Fruit fly (Drosophila melanogaster) whole organism, embryonic: ENCODE measurements around the gene Mon1.

Source experiments
- Antp ChIP-seq: fragments of 200-800 bp; sonication (Bioruptor generic); optimal IDR thresholded peaks from 3 replicates; lab custom pipeline; 2016; ENCODE audit warnings: missing biosample characterization, missing genetic modification characterization
- Atf-2 ChIP-seq: fragments of 200-800 bp; sonication (Bioruptor generic); optimal IDR thresholded peaks from 2 replicates; lab custom pipeline; 2016; ENCODE audit warnings: missing biosample characterization, missing genetic modification characterization
- CG11398 ChIP-seq: fragments of 200-800 bp; sonication (Bioruptor generic); optimal IDR thresholded peaks from 2 replicates; lab custom pipeline; 2016; ENCODE audit warnings: missing biosample characterization, missing genetic modification characterization
- CG12219 ChIP-seq: fragments of 200-800 bp; sonication (Bioruptor generic); optimal IDR thresholded peaks from 3 replicates; lab custom pipeline; 2018; ENCODE audit warnings: missing biosample characterization, mild to moderate bottlenecking, missing genetic modification characterization
- CG12299 ChIP-seq: fragments of 200-800 bp; sonication (Bioruptor generic); optimal IDR thresholded peaks from 2 replicates; lab custom pipeline; 2018; ENCODE audit warnings: missing biosample characterization, mild to moderate bottlenecking, missing genetic modification characterization
- CG14441 ChIP-seq: fragments of 200-800 bp; sonication (Bioruptor generic); IDR thresholded peaks from 2 replicates; pipeline ENCODE4 v1.3.6; 2022; ENCODE audit warnings: missing biosample characterization, missing genetic modification characterization
- CG15601 ChIP-seq: fragments of 200-800 bp; sonication (Bioruptor generic); optimal IDR thresholded peaks from 3 replicates; lab custom pipeline; 2019; ENCODE audit warnings: missing biosample characterization, mild to moderate bottlenecking, missing genetic modification characterization, moderate library complexity
- CG15696 ChIP-seq: fragments of 200-800 bp; sonication (Bioruptor generic); optimal IDR thresholded peaks from 2 replicates; lab custom pipeline; 2019; ENCODE audit warnings: missing biosample characterization, mild to moderate bottlenecking, missing genetic modification characterization, moderate library complexity
- CG16779 ChIP-seq: fragments of 200-800 bp; sonication (Bioruptor generic); IDR thresholded peaks from 2 replicates; pipeline ENCODE4 v1.3.6; 2022; ENCODE audit warnings: missing biosample characterization, missing genetic modification characterization
- CG17186 ChIP-seq: fragments of 200-800 bp; sonication (Bioruptor generic); optimal IDR thresholded peaks from 3 replicates; lab custom pipeline; 2017; ENCODE audit warnings: missing biosample characterization, missing genetic modification reagents, missing genetic modification characterization
- CG2129 ChIP-seq: fragments of 200-800 bp; sonication (Bioruptor generic); IDR thresholded peaks from 2 replicates; pipeline ENCODE4 v1.3.6; 2022; ENCODE audit warnings: missing biosample characterization, missing genetic modification characterization; ENCODE audit not compliant: partially characterized antibody
- CG2889 ChIP-seq: fragments of 200-800 bp; sonication (Bioruptor generic); IDR thresholded peaks from 3 replicates; pipeline ENCODE4 v1.3.6; 2022; ENCODE audit warnings: missing biosample characterization, missing genetic modification characterization
- CG30431 ChIP-seq: fragments of 200-800 bp; sonication (Bioruptor generic); optimal IDR thresholded peaks from 2 replicates; lab custom pipeline; 2017; ENCODE audit warnings: missing biosample characterization, missing genetic modification characterization
- CG31365 ChIP-seq: fragments of 200-800 bp; sonication (Bioruptor generic); optimal IDR thresholded peaks from 2 replicates; lab custom pipeline; 2018; ENCODE audit warnings: missing biosample characterization, mild to moderate bottlenecking, missing genetic modification characterization
- CG3847 ChIP-seq: fragments of 200-800 bp; sonication (Bioruptor generic); IDR thresholded peaks from 2 replicates; pipeline ENCODE4 v1.3.6; 2022; ENCODE audit warnings: missing biosample characterization, missing genetic modification characterization
- CG4424 ChIP-seq: fragments of 200-800 bp; sonication (Bioruptor generic); optimal IDR thresholded peaks from 3 replicates; lab custom pipeline; 2016; ENCODE audit warnings: missing biosample characterization, missing genetic modification characterization
- CG5180 ChIP-seq: fragments of 200-800 bp; sonication (Bioruptor generic); optimal IDR thresholded peaks from 3 replicates; lab custom pipeline; 2017; ENCODE audit warnings: missing biosample characterization, missing genetic modification characterization, mild to moderate bottlenecking, moderate library complexity, missing genetic modification reagents
- CG6254 ChIP-seq: fragments of 200-800 bp; sonication (Bioruptor generic); optimal IDR thresholded peaks from 3 replicates; lab custom pipeline; 2017; ENCODE audit warnings: mild to moderate bottlenecking, missing biosample characterization, missing genetic modification reagents, missing genetic modification characterization
- CG6791 ChIP-seq: fragments of 200-800 bp; sonication (Bioruptor generic); IDR thresholded peaks from 3 replicates; pipeline ENCODE4 v1.3.6; 2022; ENCODE audit warnings: missing biosample characterization, missing genetic modification characterization; ENCODE audit not compliant: partially characterized antibody
- CG7786 ChIP-seq: fragments of 200-800 bp; sonication (Bioruptor generic); optimal IDR thresholded peaks from 2 replicates; lab custom pipeline; 2016; ENCODE audit warnings: missing biosample characterization, missing genetic modification characterization
- CG8478 ChIP-seq: fragments of >200 bp; optimal IDR thresholded peaks from 2 replicates; lab custom pipeline; 2018
- CHES-1-like ChIP-seq: fragments of 200-800 bp; sonication (Bioruptor generic); optimal IDR thresholded peaks from 2 replicates; lab custom pipeline; 2016; ENCODE audit warnings: missing biosample characterization, missing genetic modification characterization
- D ChIP-seq, 2 experiments: fragments of 200-800 bp in 1 of 2; fragments of >200 bp in 1 of 2; sonication (Bioruptor generic) in 1 of 2; optimal IDR thresholded peaks; 2 replicates in 1 of 2; 3 replicates in 1 of 2; lab custom pipeline; 2017; ENCODE audit warnings: mild to moderate bottlenecking in 1 of 2, missing biosample characterization in 1 of 2, missing genetic modification characterization in 1 of 2, missing genetic modification reagents in 1 of 2
- D19A ChIP-seq: fragments of 200-800 bp; optimal IDR thresholded peaks from 3 replicates; lab custom pipeline; 2019; ENCODE audit warnings: missing biosample characterization, mild to moderate bottlenecking, missing genetic modification characterization, moderate library complexity
- Dip3 ChIP-seq: fragments of 200-800 bp; sonication (Bioruptor generic); optimal IDR thresholded peaks from 3 replicates; lab custom pipeline; 2016; ENCODE audit warnings: missing biosample characterization, missing genetic modification characterization
- HLH54F ChIP-seq: fragments of 200-800 bp; sonication (Bioruptor generic); optimal IDR thresholded peaks from 3 replicates; lab custom pipeline; 2016; ENCODE audit warnings: missing biosample characterization, missing genetic modification characterization
- HmgD ChIP-seq: fragments of 200-800 bp; sonication (Bioruptor generic); optimal IDR thresholded peaks from 3 replicates; lab custom pipeline; 2016; ENCODE audit warnings: missing biosample characterization, missing genetic modification characterization
- Hr39 ChIP-seq: fragments of >200 bp; optimal IDR thresholded peaks from 2 replicates; lab custom pipeline; 2017
- Lpt ChIP-seq: fragments of >200 bp; optimal IDR thresholded peaks from 2 replicates; lab custom pipeline; 2018; ENCODE audit warnings: missing biosample characterization, missing genetic modification characterization
- MESR4 ChIP-seq: fragments of 200-800 bp; sonication (Bioruptor generic); optimal IDR thresholded peaks from 2 replicates; lab custom pipeline; 2018; ENCODE audit warnings: missing biosample characterization, mild to moderate bottlenecking, missing genetic modification characterization, moderate library complexity
- Max ChIP-seq: fragments of 200-800 bp; sonication (Bioruptor generic); optimal IDR thresholded peaks from 2 replicates; lab custom pipeline; 2016; ENCODE audit warnings: missing biosample characterization, mild to moderate bottlenecking, missing genetic modification characterization
- Oaz ChIP-seq: fragments of 200-800 bp; sonication (Bioruptor generic); IDR thresholded peaks from 2 replicates; pipeline ENCODE4 v1.3.6; 2022; ENCODE audit warnings: missing biosample characterization, missing genetic modification characterization
- Oli ChIP-seq: fragments of 200-800 bp; sonication (Bioruptor generic); optimal IDR thresholded peaks from 2 replicates; lab custom pipeline; 2018; ENCODE audit warnings: missing biosample characterization, mild to moderate bottlenecking, missing genetic modification characterization, moderate library complexity
- ac ChIP-seq: fragments of 200-800 bp; sonication (Bioruptor generic); optimal IDR thresholded peaks from 3 replicates; lab custom pipeline; 2017; ENCODE audit warnings: missing biosample characterization, mild to moderate bottlenecking, missing genetic modification characterization
- br ChIP-seq: fragments of >200 bp; optimal IDR thresholded peaks from 2 replicates; lab custom pipeline; 2017
- dmrt11E ChIP-seq: fragments of 200-800 bp; sonication (Bioruptor generic); optimal IDR thresholded peaks from 3 replicates; lab custom pipeline; 2018; ENCODE audit warnings: missing biosample characterization, mild to moderate bottlenecking, missing genetic modification characterization, moderate library complexity
- eyg ChIP-seq: fragments of 200-800 bp; sonication (Bioruptor generic); optimal IDR thresholded peaks from 3 replicates; lab custom pipeline; 2016; ENCODE audit warnings: missing biosample characterization, missing genetic modification characterization
- gem ChIP-seq: fragments of 200-800 bp; sonication (Bioruptor generic); optimal IDR thresholded peaks from 2 replicates; lab custom pipeline; 2019; ENCODE audit warnings: missing biosample characterization, mild to moderate bottlenecking, missing genetic modification characterization, moderate library complexity
- kay ChIP-seq: fragments of 200-800 bp; sonication (Bioruptor generic); optimal IDR thresholded peaks from 2 replicates; lab custom pipeline; 2016; ENCODE audit warnings: missing biosample characterization, missing genetic modification characterization
- klu ChIP-seq: fragments of 200-800 bp; sonication (Bioruptor generic); IDR thresholded peaks from 2 replicates; pipeline ENCODE4 v1.3.6; 2022; ENCODE audit warnings: missing biosample characterization, missing genetic modification characterization
- lab ChIP-seq: fragments of 200-800 bp; sonication (Bioruptor generic); optimal IDR thresholded peaks from 3 replicates; lab custom pipeline; 2017; ENCODE audit warnings: missing biosample characterization, missing genetic modification characterization, mild to moderate bottlenecking, moderate library complexity, missing genetic modification reagents
- lmd ChIP-seq: fragments of 200-800 bp; sonication (Bioruptor generic); IDR thresholded peaks from 2 replicates; pipeline ENCODE4 v1.3.6; 2022; ENCODE audit warnings: missing biosample characterization, missing genetic modification characterization
- lola ChIP-seq, 3 experiments: fragments of >200 bp in 2 of 3; fragments of 200-800 bp in 1 of 3; sonication (Bioruptor generic) in 1 of 3; optimal IDR thresholded peaks; 2 replicates each; lab custom pipeline; 2017 to 2019; ENCODE audit warnings: missing biosample characterization in 3 of 3, missing genetic modification characterization in 3 of 3, mild to moderate bottlenecking in 1 of 3, moderate library complexity in 1 of 3
- luna ChIP-seq: fragments of 200-800 bp; sonication (Bioruptor generic); optimal IDR thresholded peaks from 2 replicates; lab custom pipeline; 2016; ENCODE audit warnings: missing biosample characterization, missing genetic modification characterization
- mld ChIP-seq: fragments of 200-800 bp; sonication (Bioruptor generic); IDR thresholded peaks from 3 replicates; pipeline ENCODE4 v1.3.6; 2022; ENCODE audit warnings: missing biosample characterization, missing genetic modification characterization; ENCODE audit not compliant: partially characterized antibody
- nom ChIP-seq: fragments of 200-800 bp; sonication (Bioruptor generic); optimal IDR thresholded peaks from 2 replicates; lab custom pipeline; 2017; ENCODE audit warnings: missing biosample characterization, missing genetic modification characterization, mild to moderate bottlenecking, moderate library complexity, missing genetic modification reagents
- pzg ChIP-seq: fragments of 200-800 bp; sonication (Bioruptor generic); optimal IDR thresholded peaks from 3 replicates; lab custom pipeline; 2018; ENCODE audit warnings: missing biosample characterization, mild to moderate bottlenecking, missing genetic modification characterization, moderate library complexity
- scrt ChIP-seq: fragments of 200-800 bp; sonication (Bioruptor generic); optimal IDR thresholded peaks from 2 replicates; lab custom pipeline; 2018; ENCODE audit warnings: missing biosample characterization, mild to moderate bottlenecking, missing genetic modification characterization, moderate library complexity
- sug ChIP-seq: fragments of 200-800 bp; optimal IDR thresholded peaks from 2 replicates; lab custom pipeline; 2019; ENCODE audit warnings: missing biosample characterization, mild to moderate bottlenecking, missing genetic modification characterization, moderate library complexity
- wor ChIP-seq: fragments of 200-800 bp; sonication (Bioruptor generic); IDR thresholded peaks from 2 replicates; pipeline ENCODE4 v1.3.6; 2022; ENCODE audit warnings: missing biosample characterization, missing genetic modification characterization
- zen ChIP-seq: fragments of 200-800 bp; sonication (Bioruptor generic); optimal IDR thresholded peaks from 3 replicates; lab custom pipeline; 2018; ENCODE audit warnings: missing biosample characterization, mild to moderate bottlenecking, missing genetic modification characterization, moderate library complexity

Mon1 gene

dm6 chr2L:4821319-4821717, 29.1 kb upstream of the Mon1 start (continued):
- TF ChIP-seq CG6254 (peak; percentile 10), CG17186 (GFP tag; lab: Kevin White, UChicago) (no peak), Atf-2 (GFP tag; lab: Kevin White, UChicago) (peak; percentile 51), CHES-1-like (peak; percentile 31), Antp (peak; percentile 44), lab (peak; percentile 84), nom (peak; percentile 88), CG2889 (peak; percentile 67), wor (GFP tag; lab: Robert Waterston, UW) (peak; percentile 40), Oaz (GFP tag; lab: Robert Waterston, UW) (no peak; the same call in 1 of the 2 replicates), MESR4 (no peak), kay (GFP tag; lab: Kevin White, UChicago) (peak; percentile 34), CG15601 (tag; lab: Kevin White, UChicago) (peak; percentile 57), gem (peak; percentile 82), Dip3 (GFP tag; lab: Kevin White, UChicago) (peak; percentile 4), CG8478 (lab: Kevin White, UChicago) (no peak), luna (no peak), CG6791 (GFP tag; lab: Robert Waterston, UW) (no peak), CG5180 (GFP tag; lab: Kevin White, UChicago) (peak; percentile 44), CG3847 (GFP tag; lab: Robert Waterston, UW) (peak; percentile 69), Hr39 (no peak), CG16779 (GFP tag; lab: Robert Waterston, UW) (no peak), CG12299 (tag; lab: Kevin White, UChicago) (peak; percentile 69), br (lab: Kevin White, UChicago) (no peak), Oli (tag; lab: Kevin White, UChicago) (peak; percentile 73), D (optimal IDR thresholded peaks at IDR 0.05; lab: Kevin White, UChicago) (no peak), D (GFP tag; optimal IDR thresholded peaks at IDR 0.05; lab: Kevin White, UChicago) (peak; percentile 60), eyg (GFP tag; lab: Kevin White, UChicago) (no peak), dmrt11E (tag; lab: Kevin White, UChicago) (peak; percentile 18), CG7786 (GFP tag; lab: Kevin White, UChicago) (no peak), CG11398 (GFP tag; lab: Kevin White, UChicago) (no peak), HmgD (no peak), CG4424 (GFP tag; lab: Kevin White, UChicago) (peak; percentile 50), lola (GFP tag; optimal IDR thresholded peaks at IDR 0.05; lab: Kevin White, UChicago) (peak in 1 of 3 experiments; percentile 57), lmd (GFP tag; lab: Robert Waterston, UW) (peak; percentile 66), HLH54F (GFP tag; lab: Kevin White, UChicago) (peak; percentile 36), klu (GFP tag; lab: Robert Waterston, UW) (no peak), CG2129 (GFP tag; lab: Robert Waterston, UW) (no peak), scrt (GFP tag; lab: Kevin White, UChicago) (peak; percentile 67), CG15696 (tag; lab: Kevin White, UChicago) (peak; percentile 26), CG31365 (tag; lab: Kevin White, UChicago) (no peak), pzg (GFP tag; lab: Kevin White, UChicago) (no peak), ac (GFP tag; lab: Kevin White, UChicago) (no peak), Lpt (GFP tag; lab: Kevin White, UChicago) (no peak), CG12219 (GFP tag; lab: Kevin White, UChicago) (no peak), zen (tag; lab: Kevin White, UChicago) (no peak), mld (no peak), D19A (peak; percentile 68), Max (GFP tag; lab: Kevin White, UChicago) (no peak), sug (tag; lab: Kevin White, UChicago) (peak; percentile 50), CG30431 (GFP tag; lab: Kevin White, UChicago) (peak; percentile 25), CG14441 (GFP tag; lab: Robert Waterston, UW) (peak; percentile 54)
